Fruit fly (Drosophila melanogaster) whole organism, adult: ENCODE data around the gene CG15347.
A peak's percentile ranks its signal among the peaks of the same experiment; 100 is the strongest.

Source experiments
- CG11617 ChIP-seq: fragments of 200-800 bp; sonication (Bioruptor generic); optimal IDR thresholded peaks from 2 replicates; lab custom pipeline; 2017; ENCODE audit warnings: mild to moderate bottlenecking, missing biosample characterization, missing genetic modification reagents, missing genetic modification characterization
- CG12768 ChIP-seq: fragments of 200-800 bp; sonication (Bioruptor generic); optimal IDR thresholded peaks from 2 replicates; lab custom pipeline; 2017; ENCODE audit warnings: missing biosample characterization, missing genetic modification characterization, mild to moderate bottlenecking, moderate library complexity, missing genetic modification reagents
- CG14711 ChIP-seq: fragments of 200-800 bp; sonication (Bioruptor generic); optimal IDR thresholded peaks from 2 replicates; lab custom pipeline; 2018; ENCODE audit warnings: missing biosample characterization, mild to moderate bottlenecking, missing genetic modification characterization, moderate library complexity
- CG1620 ChIP-seq: fragments of 200-800 bp; sonication (Bioruptor generic); optimal IDR thresholded peaks from 2 replicates; lab custom pipeline; 2016; ENCODE audit warnings: missing biosample characterization, missing genetic modification characterization
- CG33017 ChIP-seq: fragments of 200-800 bp; sonication (Bioruptor generic); optimal IDR thresholded peaks from 2 replicates; lab custom pipeline; 2018; ENCODE audit warnings: missing biosample characterization, mild to moderate bottlenecking, missing genetic modification characterization, moderate library complexity
- CG5204 ChIP-seq: fragments of 200-800 bp; sonication (Bioruptor generic); optimal IDR thresholded peaks from 2 replicates; lab custom pipeline; 2016; ENCODE audit warnings: missing biosample characterization, missing genetic modification characterization
- CG7045 ChIP-seq: fragments of 200-800 bp; sonication (Bioruptor generic); optimal IDR thresholded peaks from 2 replicates; lab custom pipeline; 2017; ENCODE audit warnings: missing biosample characterization, mild to moderate bottlenecking, missing genetic modification characterization
- CG7101 ChIP-seq: fragments of 200-800 bp; sonication (Bioruptor generic); optimal IDR thresholded peaks from 2 replicates; lab custom pipeline; 2018; ENCODE audit warnings: missing biosample characterization, mild to moderate bottlenecking, missing genetic modification characterization, moderate library complexity
- Clk ChIP-seq: fragments of 200-800 bp; sonication (Bioruptor generic); optimal IDR thresholded peaks from 2 replicates; lab custom pipeline; 2017; ENCODE audit warnings: missing biosample characterization, missing genetic modification characterization
- Crg-1 ChIP-seq: fragments of 200-800 bp; sonication (Bioruptor generic); optimal IDR thresholded peaks from 2 replicates; lab custom pipeline; 2016; ENCODE audit warnings: missing biosample characterization, missing genetic modification characterization
- Hr96 ChIP-seq: fragments of 200-800 bp; sonication (Bioruptor generic); optimal IDR thresholded peaks from 2 replicates; lab custom pipeline; 2016; ENCODE audit warnings: missing biosample characterization, missing genetic modification characterization
- Mnt ChIP-seq: fragments of 200-800 bp; sonication (Bioruptor generic); optimal IDR thresholded peaks from 2 replicates; lab custom pipeline; 2016; ENCODE audit warnings: missing biosample characterization, mild to moderate bottlenecking, missing genetic modification characterization
- bab1 ChIP-seq: fragments of 200-800 bp; sonication (Bioruptor generic); optimal IDR thresholded peaks from 3 replicates; lab custom pipeline; 2019; ENCODE audit warnings: missing biosample characterization, mild to moderate bottlenecking, missing genetic modification characterization, moderate library complexity
- cic ChIP-seq: fragments of 200-800 bp; sonication (Bioruptor generic); optimal IDR thresholded peaks from 2 replicates; lab custom pipeline; 2017; ENCODE audit warnings: missing biosample characterization, mild to moderate bottlenecking, missing genetic modification characterization, moderate library complexity
- cnc ChIP-seq, 2 experiments: fragments of >200 bp; optimal IDR thresholded peaks; 2 replicates each; lab custom pipeline; 2017
- kay ChIP-seq: fragments of 200-800 bp; sonication (Bioruptor generic); peaks from one replicate; lab custom pipeline; 2016; ENCODE audit warnings: missing biosample characterization, missing genetic modification characterization, borderline replicate concordance
- ovo ChIP-seq: fragments of 200-800 bp; sonication (Bioruptor generic); optimal IDR thresholded peaks from 2 replicates; lab custom pipeline; 2016; ENCODE audit warnings: missing biosample characterization, missing genetic modification characterization
- pad ChIP-seq: fragments of 200-800 bp; sonication (Bioruptor generic); optimal IDR thresholded peaks from 3 replicates; lab custom pipeline; 2017; ENCODE audit warnings: missing biosample characterization, missing genetic modification characterization, mild to moderate bottlenecking, moderate library complexity, missing genetic modification reagents
- tj ChIP-seq: fragments of 200-800 bp; sonication (Bioruptor generic); optimal IDR thresholded peaks from 3 replicates; lab custom pipeline; 2017; ENCODE audit warnings: missing biosample characterization, mild to moderate bottlenecking, missing genetic modification characterization, moderate library complexity
- toe ChIP-seq: fragments of 200-800 bp; sonication (Bioruptor generic); optimal IDR thresholded peaks from 2 replicates; lab custom pipeline; 2016; ENCODE audit warnings: missing biosample characterization, missing genetic modification characterization

CG15347 gene

DNA sequence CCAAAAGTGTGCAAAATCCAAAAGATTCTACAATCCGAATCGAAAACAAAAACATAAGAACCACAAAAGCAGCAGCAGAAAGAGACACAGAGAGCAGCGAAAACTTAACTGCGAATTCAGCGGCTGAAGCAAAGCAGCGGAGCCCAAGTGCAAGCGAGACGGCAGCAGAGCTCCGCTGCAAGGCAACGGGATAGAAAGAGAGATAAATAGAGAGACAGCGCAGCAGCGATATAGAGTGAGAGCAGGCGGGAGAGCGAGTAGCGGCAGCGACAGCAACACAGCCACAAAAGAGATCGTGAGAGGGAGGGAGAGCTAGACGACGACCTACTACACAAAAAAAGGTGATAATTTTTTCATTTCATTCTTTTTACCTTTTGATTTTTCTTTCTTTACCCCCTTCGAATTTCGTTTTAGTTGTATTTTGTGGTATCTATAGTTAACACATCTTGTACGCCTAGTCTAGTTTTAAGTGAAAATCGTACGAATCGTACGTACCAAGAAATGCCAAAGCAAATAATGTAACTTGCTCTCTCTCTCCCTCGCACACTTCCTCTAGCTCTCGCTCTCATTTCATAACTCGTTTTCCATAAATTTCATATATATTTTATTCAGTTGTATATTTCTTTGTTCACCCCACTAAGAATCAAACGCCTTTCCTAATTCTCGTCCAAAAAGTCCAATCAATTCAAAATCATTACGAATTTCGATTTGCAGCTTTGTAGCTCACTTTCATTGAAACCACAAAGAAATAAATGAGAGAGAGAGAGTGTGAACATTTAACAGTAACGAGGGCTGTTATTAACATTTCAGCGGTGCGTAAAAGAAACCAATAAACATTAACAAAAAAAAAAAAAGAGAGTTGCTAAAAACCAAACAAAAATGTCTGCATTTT is 50.1 kb downstream of the CG15347 start:
- TF ChIP-seq kay (GFP tag; lab: Kevin White, UChicago): peak; percentile 97
- TF ChIP-seq cnc (optimal IDR thresholded peaks at IDR 0.05; lab: Kevin White, UChicago): no peak
- TF ChIP-seq Mnt (GFP tag; lab: Kevin White, UChicago): no peak
- TF ChIP-seq CG14711 (tag; lab: Kevin White, UChicago): no peak
- peak; percentile 65 for TF ChIP-seq bab1 (GFP tag; lab: Kevin White, UChicago)
- peak; percentile 29 for TF ChIP-seq Hr96

DNA sequence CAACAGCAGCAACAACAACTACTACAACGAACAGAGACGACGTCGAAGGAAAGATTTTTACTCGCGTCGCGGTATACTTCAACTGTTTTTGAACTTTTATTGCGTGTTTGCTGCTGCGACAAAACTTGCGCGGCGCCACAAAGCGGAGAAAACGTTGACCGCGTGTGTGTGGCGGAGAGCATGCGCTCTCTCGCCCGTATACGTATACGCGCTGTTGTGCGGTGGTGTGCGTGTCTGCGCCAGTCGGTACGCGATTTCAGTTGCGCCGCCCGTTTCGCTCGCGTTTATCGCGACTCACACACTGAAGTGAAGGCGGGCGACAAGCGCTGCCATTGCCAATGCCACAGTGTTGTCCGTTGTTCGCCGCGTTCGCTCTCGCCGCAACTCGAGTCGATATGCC is 50.9 kb downstream of the CG15347 start:
- TF ChIP-seq toe (GFP tag; lab: Kevin White, UChicago) (peak; percentile 93), CG7101 (tag; lab: Kevin White, UChicago) (peak; percentile 87), pad (GFP tag; lab: Kevin White, UChicago) (peak; percentile 85), CG11617 (GFP tag; lab: Kevin White, UChicago) (peak; percentile 84), Mnt (GFP tag; lab: Kevin White, UChicago) (peak; percentile 93), Crg-1 (peak; percentile 40), CG12768 (GFP tag; lab: Kevin White, UChicago) (peak; percentile 92), Clk (GFP tag; lab: Kevin White, UChicago) (peak; percentile 93), kay (GFP tag; lab: Kevin White, UChicago) (peak; percentile 99), Hr96 (peak; percentile 94), ovo (GFP tag; lab: Kevin White, UChicago) (peak; percentile 100), cic (peak; percentile 98), bab1 (GFP tag; lab: Kevin White, UChicago) (peak; percentile 100), CG1620 (GFP tag; lab: Kevin White, UChicago) (peak; percentile 70), CG14711 (tag; lab: Kevin White, UChicago) (peak; percentile 78), CG5204 (peak; percentile 78), CG7045 (GFP tag; lab: Kevin White, UChicago) (peak; percentile 73), CG33017 (tag; lab: Kevin White, UChicago) (peak; percentile 84), tj (GFP tag; lab: Kevin White, UChicago) (peak; percentile 93), cnc (optimal IDR thresholded peaks at IDR 0.05; lab: Kevin White, UChicago) (no peak)

DNA sequence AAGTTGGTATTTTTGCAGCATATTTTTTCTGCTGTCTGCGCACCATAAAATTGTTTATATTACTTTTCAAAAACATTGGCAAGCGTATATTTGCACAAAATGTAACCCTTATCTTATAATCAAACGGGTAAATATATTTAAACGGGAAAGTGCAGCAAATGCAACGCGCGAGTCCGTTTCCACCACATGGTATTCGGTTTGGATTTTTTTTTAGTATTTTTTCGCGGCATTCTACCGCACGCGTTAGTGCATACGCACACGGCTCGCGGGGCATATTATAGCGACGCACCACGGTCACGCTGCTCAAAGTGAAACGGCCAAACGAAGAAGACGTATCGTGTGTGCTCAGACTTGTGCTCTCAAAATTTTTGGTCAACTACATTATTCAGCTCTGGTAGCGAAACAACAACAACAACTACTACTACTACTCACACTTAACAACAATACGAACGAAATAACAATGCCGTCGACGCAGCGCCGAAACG is 51.7 kb downstream of the CG15347 start, which contains the start of gene Trf2:
Gene Trf2 (plus strand): TSS at position 302 of the 485 bp plus-strand sequence.
- peak; percentile 64 for TF ChIP-seq Crg-1
- no peak for TF ChIP-seq pad (GFP tag; lab: Kevin White, UChicago)
- TF ChIP-seq tj (GFP tag; lab: Kevin White, UChicago): no peak
- peak; percentile 36 for TF ChIP-seq CG1620 (GFP tag; lab: Kevin White, UChicago)
- TF ChIP-seq bab1 (GFP tag; lab: Kevin White, UChicago): peak; percentile 46
- no peak for TF ChIP-seq toe (GFP tag; lab: Kevin White, UChicago)
- peak; percentile 50 for TF ChIP-seq Mnt (GFP tag; lab: Kevin White, UChicago)
- TF ChIP-seq Clk (GFP tag; lab: Kevin White, UChicago): no peak
- TF ChIP-seq CG12768 (GFP tag; lab: Kevin White, UChicago): no peak
- peak; percentile 52 for TF ChIP-seq CG7101 (tag; lab: Kevin White, UChicago)
